Fruit fly (Drosophila melanogaster) whole organism, embryonic: ENCODE results near the gene CG2104.

ENCODE experiments used
- Abd-B ChIP-seq: fragments of 200-800 bp; sonication (Bioruptor generic); optimal IDR thresholded peaks from 2 replicates; lab custom pipeline; 2018; ENCODE audit warnings: missing biosample characterization, mild to moderate bottlenecking, missing genetic modification characterization, moderate library complexity
- BEAF-32 ChIP-seq: fragments of 200-800 bp; sonication (Bioruptor generic); optimal IDR thresholded peaks from 3 replicates; lab custom pipeline; 2017; ENCODE audit warnings: missing biosample characterization, missing genetic modification characterization, mild to moderate bottlenecking, moderate library complexity, missing genetic modification reagents
- CG10147 ChIP-seq: fragments of 200-800 bp; sonication (Bioruptor generic); optimal IDR thresholded peaks from 2 replicates; lab custom pipeline; 2019; ENCODE audit warnings: missing biosample characterization, mild to moderate bottlenecking, missing genetic modification characterization, moderate library complexity
- CG10366 ChIP-seq: fragments of 200-800 bp; sonication (Bioruptor generic); IDR thresholded peaks from 2 replicates; pipeline ENCODE4 v1.3.6; 2022; ENCODE audit warnings: missing biosample characterization, missing genetic modification characterization
- CG11093 ChIP-seq: fragments of 200-800 bp; sonication (Bioruptor generic); IDR thresholded peaks from 3 replicates; pipeline ENCODE4 v1.3.6; 2022; ENCODE audit warnings: missing biosample characterization, missing genetic modification characterization
- CG11456 ChIP-seq: fragments of 200-800 bp; sonication (Bioruptor generic); IDR thresholded peaks from 3 replicates; pipeline ENCODE4 v1.3.6; 2022; ENCODE audit warnings: missing biosample characterization, missing genetic modification characterization
- CG12219 ChIP-seq: fragments of 200-800 bp; sonication (Bioruptor generic); optimal IDR thresholded peaks from 3 replicates; lab custom pipeline; 2018; ENCODE audit warnings: missing biosample characterization, mild to moderate bottlenecking, missing genetic modification characterization
- CG13894 ChIP-seq: fragments of 200-800 bp; sonication (Bioruptor generic); optimal IDR thresholded peaks from 3 replicates; lab custom pipeline; 2018; ENCODE audit warnings: missing biosample characterization, mild to moderate bottlenecking, missing genetic modification characterization, moderate library complexity
- CG15601 ChIP-seq: fragments of 200-800 bp; sonication (Bioruptor generic); optimal IDR thresholded peaks from 3 replicates; lab custom pipeline; 2019; ENCODE audit warnings: missing biosample characterization, mild to moderate bottlenecking, missing genetic modification characterization, moderate library complexity
- CG16815 ChIP-seq: fragments of 200-800 bp; sonication (Bioruptor generic); optimal IDR thresholded peaks from 3 replicates; lab custom pipeline; 2017; ENCODE audit warnings: missing biosample characterization, mild to moderate bottlenecking, missing genetic modification characterization
- CG16863 ChIP-seq: fragments of 200-800 bp; sonication (Bioruptor generic); optimal IDR thresholded peaks from 3 replicates; lab custom pipeline; 2016; ENCODE audit warnings: missing biosample characterization, missing genetic modification characterization
- CG17361 ChIP-seq: fragments of 200-800 bp; sonication (Bioruptor generic); IDR thresholded peaks from 3 replicates; pipeline ENCODE4 v1.3.6; 2022; ENCODE audit warnings: missing biosample characterization, missing genetic modification characterization
- CG18764 ChIP-seq: fragments of 200-800 bp; sonication (Bioruptor generic); optimal IDR thresholded peaks from 3 replicates; lab custom pipeline; 2016; ENCODE audit warnings: missing biosample characterization, missing genetic modification characterization
- CG3407 ChIP-seq: fragments of 200-800 bp; sonication (Bioruptor generic); optimal IDR thresholded peaks from 2 replicates; lab custom pipeline; 2018; ENCODE audit warnings: missing biosample characterization, mild to moderate bottlenecking, missing genetic modification characterization
- CG4424 ChIP-seq: fragments of 200-800 bp; sonication (Bioruptor generic); optimal IDR thresholded peaks from 3 replicates; lab custom pipeline; 2016; ENCODE audit warnings: missing biosample characterization, missing genetic modification characterization
- CG4854 ChIP-seq: fragments of 200-800 bp; sonication (Bioruptor generic); optimal IDR thresholded peaks from 2 replicates; lab custom pipeline; 2016; ENCODE audit warnings: missing biosample characterization, missing genetic modification characterization, inconsistent platforms
- CG7357 ChIP-seq: fragments of 200-800 bp; sonication (Bioruptor generic); IDR thresholded peaks from 3 replicates; pipeline ENCODE4 v1.3.6; 2022; ENCODE audit warnings: missing biosample characterization, missing genetic modification characterization
- CG7839 ChIP-seq: fragments of 200-800 bp; sonication (Bioruptor generic); optimal IDR thresholded peaks from 3 replicates; lab custom pipeline; 2018; ENCODE audit warnings: missing biosample characterization, mild to moderate bottlenecking, missing genetic modification characterization, moderate library complexity
- CHES-1-like ChIP-seq: fragments of 200-800 bp; sonication (Bioruptor generic); optimal IDR thresholded peaks from 2 replicates; lab custom pipeline; 2016; ENCODE audit warnings: missing biosample characterization, missing genetic modification characterization
- Chrac-16 ChIP-seq: fragments of 200-800 bp; sonication (Bioruptor generic); optimal IDR thresholded peaks from 3 replicates; lab custom pipeline; 2016; ENCODE audit warnings: missing biosample characterization, missing genetic modification characterization
- Dip2 ChIP-seq: fragments of 200-800 bp; sonication (Bioruptor generic); IDR thresholded peaks from 2 replicates; pipeline ENCODE4 v1.3.6; 2022; ENCODE audit warnings: missing biosample characterization, missing genetic modification characterization
- ERR ChIP-seq: fragments of 200-800 bp; sonication (Bioruptor generic); optimal IDR thresholded peaks from 2 replicates; lab custom pipeline; 2016; ENCODE audit warnings: missing biosample characterization, missing genetic modification characterization
- Elba2 ChIP-seq: fragments of 200-800 bp; sonication (Bioruptor generic); optimal IDR thresholded peaks from 3 replicates; lab custom pipeline; 2016; ENCODE audit warnings: missing biosample characterization, missing genetic modification characterization
- MESR4 ChIP-seq: fragments of 200-800 bp; sonication (Bioruptor generic); optimal IDR thresholded peaks from 2 replicates; lab custom pipeline; 2018; ENCODE audit warnings: missing biosample characterization, mild to moderate bottlenecking, missing genetic modification characterization, moderate library complexity
- NC2β ChIP-seq: fragments of 200-800 bp; sonication (Bioruptor generic); optimal IDR thresholded peaks from 2 replicates; lab custom pipeline; 2016; ENCODE audit warnings: missing biosample characterization, missing genetic modification characterization
- Oaz ChIP-seq: fragments of 200-800 bp; sonication (Bioruptor generic); IDR thresholded peaks from 2 replicates; pipeline ENCODE4 v1.3.6; 2022; ENCODE audit warnings: missing biosample characterization, missing genetic modification characterization
- Oli ChIP-seq: fragments of 200-800 bp; sonication (Bioruptor generic); optimal IDR thresholded peaks from 2 replicates; lab custom pipeline; 2018; ENCODE audit warnings: missing biosample characterization, mild to moderate bottlenecking, missing genetic modification characterization, moderate library complexity
- Pdp1 ChIP-seq, 2 experiments: fragments of 200-800 bp; sonication (Bioruptor generic); optimal IDR thresholded peaks; 3 replicates each; lab custom pipeline; 2016; ENCODE audit warnings: missing biosample characterization in 2 of 2, missing genetic modification characterization in 2 of 2, mild to moderate bottlenecking in 1 of 2, moderate library complexity in 1 of 2
- Sin3A ChIP-seq: fragments of >200 bp; optimal IDR thresholded peaks from 2 replicates; lab custom pipeline; 2018
- Spps ChIP-seq: fragments of 200-800 bp; sonication (Bioruptor generic); optimal IDR thresholded peaks from 2 replicates; lab custom pipeline; 2018; ENCODE audit warnings: missing biosample characterization, mild to moderate bottlenecking, missing genetic modification characterization
- Sry-δ ChIP-seq: fragments of 200-800 bp; sonication (Bioruptor generic); optimal IDR thresholded peaks from 2 replicates; lab custom pipeline; 2016; ENCODE audit warnings: missing biosample characterization, missing genetic modification characterization
- Vsx1 ChIP-seq: fragments of 200-800 bp; sonication (Bioruptor generic); optimal IDR thresholded peaks from 2 replicates; lab custom pipeline; 2017; ENCODE audit warnings: missing biosample characterization, mild to moderate bottlenecking, missing genetic modification characterization, missing genetic modification reagents
- al ChIP-seq: fragments of 200-800 bp; sonication (Bioruptor generic); IDR thresholded peaks from 2 replicates; pipeline ENCODE4 v1.3.6; 2022; ENCODE audit warnings: missing biosample characterization, missing genetic modification characterization
- bcd ChIP-seq: fragments of 200-800 bp; sonication (Bioruptor generic); optimal IDR thresholded peaks from 2 replicates; lab custom pipeline; 2017; ENCODE audit warnings: missing biosample characterization, mild to moderate bottlenecking, missing genetic modification characterization
- ci ChIP-seq: fragments of 200-800 bp; sonication (Bioruptor generic); IDR thresholded peaks from 3 replicates; pipeline ENCODE4 v1.3.6; 2022; ENCODE audit warnings: missing biosample characterization, missing genetic modification characterization
- dimm ChIP-seq: fragments of 200-800 bp; sonication (Bioruptor generic); IDR thresholded peaks from 2 replicates; pipeline ENCODE4 v1.3.6; 2022; ENCODE audit warnings: missing biosample characterization, missing genetic modification characterization
- dmrt99B ChIP-seq: fragments of 200-800 bp; sonication (Bioruptor generic); optimal IDR thresholded peaks from 2 replicates; lab custom pipeline; 2018; ENCODE audit warnings: missing biosample characterization, mild to moderate bottlenecking, missing genetic modification characterization, moderate library complexity
- ewg ChIP-seq: fragments of 200-800 bp; sonication (Bioruptor generic); optimal IDR thresholded peaks from 3 replicates; lab custom pipeline; 2017; ENCODE audit warnings: mild to moderate bottlenecking, missing biosample characterization, missing genetic modification reagents, missing genetic modification characterization
- fu2 ChIP-seq: fragments of 200-800 bp; sonication (Bioruptor generic); optimal IDR thresholded peaks from 2 replicates; lab custom pipeline; 2016; ENCODE audit warnings: missing biosample characterization, missing genetic modification characterization
- gcm2 ChIP-seq: fragments of 200-800 bp; sonication (Bioruptor generic); optimal IDR thresholded peaks from 2 replicates; lab custom pipeline; 2016; ENCODE audit warnings: missing biosample characterization, missing genetic modification characterization
- gt ChIP-seq: fragments of 200-800 bp; sonication (Bioruptor generic); IDR thresholded peaks from 2 replicates; pipeline ENCODE4 v1.3.6; 2022; ENCODE audit warnings: missing biosample characterization, missing genetic modification characterization
- inv ChIP-seq: fragments of 200-800 bp; sonication (Bioruptor generic); IDR thresholded peaks from 2 replicates; pipeline ENCODE4 v1.3.6; 2022; ENCODE audit warnings: missing biosample characterization, missing genetic modification characterization; ENCODE audit not compliant: partially characterized antibody
- knrl ChIP-seq: fragments of 200-800 bp; sonication (Bioruptor generic); IDR thresholded peaks from 3 replicates; pipeline ENCODE4 v1.3.6; 2022; ENCODE audit warnings: missing biosample characterization, missing genetic modification characterization; ENCODE audit not compliant: partially characterized antibody
- mirr ChIP-seq: fragments of 200-800 bp; sonication (Bioruptor generic); optimal IDR thresholded peaks from 3 replicates; lab custom pipeline; 2018; ENCODE audit warnings: missing biosample characterization, mild to moderate bottlenecking, missing genetic modification characterization
- nerfin-2 ChIP-seq: fragments of 200-800 bp; sonication (Bioruptor generic); IDR thresholded peaks from 2 replicates; pipeline ENCODE4 v1.3.6; 2022; ENCODE audit warnings: missing biosample characterization, missing genetic modification characterization; ENCODE audit not compliant: partially characterized antibody
- pros ChIP-seq: fragments of 200-800 bp; sonication (Bioruptor generic); optimal IDR thresholded peaks from 3 replicates; lab custom pipeline; 2019; ENCODE audit warnings: missing biosample characterization, mild to moderate bottlenecking, missing genetic modification characterization, moderate library complexity
- scrt ChIP-seq: fragments of 200-800 bp; sonication (Bioruptor generic); optimal IDR thresholded peaks from 2 replicates; lab custom pipeline; 2018; ENCODE audit warnings: missing biosample characterization, mild to moderate bottlenecking, missing genetic modification characterization, moderate library complexity
- zen ChIP-seq: fragments of 200-800 bp; sonication (Bioruptor generic); optimal IDR thresholded peaks from 3 replicates; lab custom pipeline; 2018; ENCODE audit warnings: missing biosample characterization, mild to moderate bottlenecking, missing genetic modification characterization, moderate library complexity

Gene CG2104

dm6 chr3R:5648569-5649476 lies 44.3 kb downstream of the CG2104 start, which contains the start of the genes MTA1-like and Sec23 (continued):
- TF ChIP-seq Chrac-16 (GFP tag; lab: Kevin White, UChicago), result peak; percentile 43
- no peak for TF ChIP-seq CG4854 (GFP tag; lab: Kevin White, UChicago)
- peak; percentile 86 for TF ChIP-seq MESR4 (GFP tag; lab: Kevin White, UChicago)
- no peak for TF ChIP-seq Spps (tag; lab: Kevin White, UChicago)
- peak; percentile 68 for TF ChIP-seq CG7839 (tag; lab: Kevin White, UChicago)
- TF ChIP-seq zen (tag; lab: Kevin White, UChicago), result peak; percentile 58
- peak; percentile 97 for TF ChIP-seq pros (GFP tag; lab: Kevin White, UChicago)
- peak; percentile 10 for TF ChIP-seq CG3407
- TF ChIP-seq Sry-δ (GFP tag; lab: Kevin White, UChicago), result peak; percentile 85
- peak; percentile 51 for TF ChIP-seq dmrt99B
- no peak for TF ChIP-seq CG12219
- TF ChIP-seq NC2β (GFP tag; lab: Kevin White, UChicago), result peak; percentile 1
- TF ChIP-seq al (GFP tag; lab: Robert Waterston, UW), result peak; percentile 54
- peak; percentile 95 for TF ChIP-seq BEAF-32
- TF ChIP-seq gcm2 (GFP tag; lab: Kevin White, UChicago), result peak; percentile 47
- peak; percentile 82 for TF ChIP-seq Elba2 (GFP tag; lab: Kevin White, UChicago)
- no peak; the same call in 1 of the 2 replicates for TF ChIP-seq CG10366 (GFP tag; lab: Robert Waterston, UW)
- TF ChIP-seq mirr (GFP tag; lab: Kevin White, UChicago), result no peak
- peak; percentile 96 for TF ChIP-seq inv (GFP tag; lab: Robert Waterston, UW)
- peak; percentile 34 for TF ChIP-seq bcd
- TF ChIP-seq Dip2 (GFP tag; lab: Robert Waterston, UW), result no peak
- TF ChIP-seq CG7357, result no peak
- TF ChIP-seq dimm (GFP tag; lab: Robert Waterston, UW), result no peak
- peak; percentile 31 for TF ChIP-seq scrt (GFP tag; lab: Kevin White, UChicago)
- peak; percentile 38 for TF ChIP-seq CG16815 (GFP tag; lab: Kevin White, UChicago)
- peak; percentile 56 for TF ChIP-seq Sin3A (lab: Kevin White, UChicago)
- peak; percentile 64 for TF ChIP-seq CG15601 (tag; lab: Kevin White, UChicago)
- peak; percentile 71 for TF ChIP-seq Abd-B (GFP tag; lab: Kevin White, UChicago)
- TF ChIP-seq gt, result no peak
- TF ChIP-seq CHES-1-like (GFP tag; lab: Kevin White, UChicago), result no peak
- peak; percentile 41 for TF ChIP-seq ewg (GFP tag; lab: Kevin White, UChicago)
- TF ChIP-seq nerfin-2 (GFP tag; lab: Robert Waterston, UW), result peak; percentile 85
- TF ChIP-seq CG10147 (GFP tag; lab: Kevin White, UChicago), result peak; percentile 56
- peak; percentile 37 for TF ChIP-seq CG13894
- TF ChIP-seq CG18764, result peak; percentile 36
- TF ChIP-seq CG16863 (GFP tag; lab: Kevin White, UChicago), result no peak
- TF ChIP-seq Pdp1 (GFP tag; optimal IDR thresholded peaks at IDR 0.05; lab: Kevin White, UChicago), result peak in 1 of 2 experiments; percentile 22
- TF ChIP-seq ERR (GFP tag; lab: Kevin White, UChicago), result no peak
- TF ChIP-seq Oli, result peak; percentile 32
- TF ChIP-seq CG17361 (GFP tag; lab: Robert Waterston, UW), result peak; percentile 86
- TF ChIP-seq CG4424 (GFP tag; lab: Kevin White, UChicago), result peak; percentile 56
- TF ChIP-seq CG11093, result no peak
- peak; percentile 98 for TF ChIP-seq knrl
- peak; percentile 45; the same call in 1 of the 3 replicates for TF ChIP-seq CG11456 (GFP tag; lab: Robert Waterston, UW)
- no peak for TF ChIP-seq ci
- TF ChIP-seq fu2, result peak; percentile 12
- TF ChIP-seq Oaz (GFP tag; lab: Robert Waterston, UW), result no peak
- TF ChIP-seq Vsx1 (GFP tag; lab: Kevin White, UChicago), result peak; percentile 37
